Worm (Caenorhabditis elegans) whole organism, early embryonic: Measurements from ENCODE around the gene srh-199.
A peak's percentile ranks its signal among the peaks of the same experiment; 100 is the strongest.

ENCODE experiments used
- B0310.2 ChIP-seq: sonication (generic microtip); optimal IDR thresholded peaks from 2 replicates; lab custom pipeline; 2016; ENCODE audit warnings: mild to moderate bottlenecking, missing genetic modification characterization, missing compliant biosample characterization
- F13C5.2 ChIP-seq: sonication (generic microtip); optimal IDR thresholded peaks from 2 replicates; lab custom pipeline; 2017; ENCODE audit warnings: mild to moderate bottlenecking, missing genetic modification characterization, inconsistent platforms, missing compliant biosample characterization
- aly-1 ChIP-seq: sonication (generic microtip); optimal IDR thresholded peaks from 2 replicates; lab custom pipeline; 2016; ENCODE audit warnings: missing genetic modification characterization, missing compliant biosample characterization
- ama-1 ChIP-seq: fragments of 150-350 bp; optimal IDR thresholded peaks from 2 replicates; lab custom pipeline; 2014
- ceh-13 ChIP-seq: fragments of 200-800 bp; sonication (Bioruptor generic); optimal IDR thresholded peaks from 2 replicates; lab custom pipeline; 2018; ENCODE audit warnings: mild to moderate bottlenecking, missing genetic modification characterization, missing compliant biosample characterization
- ceh-36 ChIP-seq: sonication (generic microtip); optimal IDR thresholded peaks from 2 replicates; lab custom pipeline; 2016; ENCODE audit warnings: missing genetic modification characterization, inconsistent platforms, missing compliant biosample characterization
- ets-7 ChIP-seq: sonication (generic microtip); optimal IDR thresholded peaks from 2 replicates; lab custom pipeline; 2016; ENCODE audit warnings: missing genotype, missing genetic modification characterization, missing compliant biosample characterization
- flt-1 ChIP-seq: fragments of 200-800 bp; sonication (Bioruptor generic); IDR thresholded peaks from 2 replicates; pipeline ENCODE4 v1.3.6; 2022; ENCODE audit warnings: missing genetic modification characterization, missing compliant biosample characterization
- hmbx-1 ChIP-seq: sonication (generic microtip); optimal IDR thresholded peaks from 2 replicates; lab custom pipeline; 2016; ENCODE audit warnings: mild to moderate bottlenecking, missing genetic modification characterization, missing compliant biosample characterization
- hmg-4 ChIP-seq: fragments of 200-800 bp; sonication (Bioruptor generic); optimal IDR thresholded peaks from 2 replicates; lab custom pipeline; 2018; ENCODE audit warnings: mild to moderate bottlenecking, missing genetic modification characterization, missing compliant biosample characterization
- hnd-1 ChIP-seq: sonication (generic microtip); optimal IDR thresholded peaks from 2 replicates; lab custom pipeline; 2016; ENCODE audit warnings: missing genetic modification characterization, missing compliant biosample characterization
- pes-1 ChIP-seq: fragments of 200-800 bp; sonication (Bioruptor generic); IDR thresholded peaks from 2 replicates; pipeline ENCODE4 v1.3.6; 2022; ENCODE audit warnings: missing genetic modification reagents, missing genetic modification characterization, missing compliant biosample characterization
- scrt-1 ChIP-seq: fragments of 200-800 bp; sonication (Bioruptor generic); IDR thresholded peaks from 2 replicates; pipeline ENCODE4 v1.3.6; 2022; ENCODE audit warnings: missing genetic modification characterization, missing compliant biosample characterization
- sea-1 ChIP-seq: fragments of 200-800 bp; sonication (Bioruptor generic); conservative IDR thresholded peaks from 2 replicates; pipeline ENCODE4 v1.3.6; 2022; ENCODE audit warnings: missing genetic modification characterization, missing compliant biosample characterization
- tbx-11 ChIP-seq: fragments of 200-800 bp; sonication (Bioruptor generic); IDR thresholded peaks from 2 replicates; pipeline ENCODE4 v1.3.6; 2022; ENCODE audit warnings: missing genetic modification characterization, missing compliant biosample characterization
- tbx-37 ChIP-seq: fragments of 200-800 bp; sonication (Bioruptor generic); conservative IDR thresholded peaks from 2 replicates; pipeline ENCODE4 v1.3.6; 2022; ENCODE audit warnings: missing genetic modification reagents, missing genetic modification characterization, missing compliant biosample characterization
- tra-4 ChIP-seq: sonication (generic microtip); optimal IDR thresholded peaks from 2 replicates; lab custom pipeline; 2017; ENCODE audit warnings: missing genetic modification characterization, missing compliant biosample characterization

The srh-199 gene

ce11 chrV:1752496-1752895 lies 1.1 kb upstream of the srh-199 start, which contains the start of gene ZK697.1:
ZK697.1 (plus strand) TSS chrV:1752796.
- TF ChIP-seq scrt-1 (GFP tag; lab: Robert Waterston, UW) (no peak), ceh-13 (GFP tag; lab: Kevin White, UChicago) (no peak), aly-1 (tag; lab: Kevin White, UChicago) (no peak), flt-1 (no peak), tbx-37 (no peak), tbx-11 (no peak), hmbx-1 (tag; lab: Kevin White, UChicago) (no peak), tra-4 (no peak), sea-1 (GFP tag; lab: Robert Waterston, UW) (no peak), ama-1 (lab: Kevin White, UChicago) (no peak), hmg-4 (GFP tag; lab: Kevin White, UChicago) (no peak), hnd-1 (no peak), F13C5.2 (tag; lab: Kevin White, UChicago) (no peak), ets-7 (tag; lab: Kevin White, UChicago) (no peak), pes-1 (GFP tag; lab: Robert Waterston, UW) (no peak), ceh-36 (tag; lab: Kevin White, UChicago) (no peak), B0310.2 (tag; lab: Kevin White, UChicago) (no peak)

DNA sequence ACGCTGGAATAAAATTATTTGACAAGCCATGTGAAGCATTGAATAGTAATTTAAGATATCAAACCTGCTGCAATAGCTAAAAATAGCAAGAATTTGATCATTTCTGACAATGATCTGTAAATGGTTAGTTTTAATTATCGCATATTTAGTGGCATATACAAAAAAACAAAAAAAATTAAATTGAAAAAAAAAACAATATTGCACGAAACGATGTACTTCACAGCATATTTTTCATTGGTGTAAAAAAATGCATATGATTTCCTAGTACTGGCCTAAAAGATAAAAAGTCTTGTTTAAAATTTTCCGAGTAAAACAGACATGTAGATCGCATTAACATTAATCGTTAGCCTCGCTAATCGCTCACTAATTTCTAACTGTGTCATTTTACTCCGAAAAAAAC lies 2.3 kb downstream of the srh-199 start, which contains the start of gene ZK697.8:
TSS of gene ZK697.8 (minus strand) at position 101 of the 400 bp plus-strand sequence.
- TF ChIP-seq F13C5.2 (tag; lab: Kevin White, UChicago) (no peak), flt-1 (no peak), sea-1 (GFP tag; lab: Robert Waterston, UW) (no peak), scrt-1 (GFP tag; lab: Robert Waterston, UW) (no peak), hmbx-1 (tag; lab: Kevin White, UChicago) (no peak), hnd-1 (no peak), tbx-11 (no peak), ets-7 (tag; lab: Kevin White, UChicago) (no peak), pes-1 (GFP tag; lab: Robert Waterston, UW) (no peak), tra-4 (no peak), B0310.2 (tag; lab: Kevin White, UChicago) (no peak), ama-1 (lab: Kevin White, UChicago) (no peak), aly-1 (tag; lab: Kevin White, UChicago) (no peak), ceh-13 (GFP tag; lab: Kevin White, UChicago) (no peak), tbx-37 (no peak)

- TF ChIP-seq tbx-37 (no peak), ama-1 (lab: Kevin White, UChicago) (no peak), ceh-36 (tag; lab: Kevin White, UChicago) (peak; percentile 38)
Measured at ce11 chrV:1743205-1743870, 8.0 kb downstream of the srh-199 start, which contains the start of gene nhr-256. nhr-256 (plus strand) TSS chrV:1743771.

ce11 chrV:1741074-1741473 lies 10.3 kb downstream of the srh-199 start, which contains the start of gene srab-25:
srab-25 (minus strand) TSS chrV:1741174.
- no peak for TF ChIP-seq flt-1
- no peak for TF ChIP-seq aly-1 (tag; lab: Kevin White, UChicago)
- TF ChIP-seq hmg-4 (GFP tag; lab: Kevin White, UChicago), result no peak
- TF ChIP-seq B0310.2 (tag; lab: Kevin White, UChicago), result no peak
- TF ChIP-seq scrt-1 (GFP tag; lab: Robert Waterston, UW), result no peak
- TF ChIP-seq sea-1 (GFP tag; lab: Robert Waterston, UW), result no peak
- no peak for TF ChIP-seq tbx-37
- TF ChIP-seq tbx-11, result no peak
- TF ChIP-seq ceh-13 (GFP tag; lab: Kevin White, UChicago), result no peak
- no peak for TF ChIP-seq ets-7 (tag; lab: Kevin White, UChicago)
- TF ChIP-seq hmbx-1 (tag; lab: Kevin White, UChicago), result no peak
- TF ChIP-seq tra-4, result no peak

- no peak for TF ChIP-seq hmbx-1 (tag; lab: Kevin White, UChicago)
- TF ChIP-seq aly-1 (tag; lab: Kevin White, UChicago), result no peak
- TF ChIP-seq tbx-11, result no peak
- TF ChIP-seq flt-1, result no peak
- no peak for TF ChIP-seq ets-7 (tag; lab: Kevin White, UChicago)
- no peak for TF ChIP-seq tra-4
- no peak for TF ChIP-seq sea-1 (GFP tag; lab: Robert Waterston, UW)
- TF ChIP-seq tbx-37, result no peak
- no peak for TF ChIP-seq ceh-36 (tag; lab: Kevin White, UChicago)
- TF ChIP-seq F13C5.2 (tag; lab: Kevin White, UChicago), result no peak
- no peak for TF ChIP-seq hnd-1
- no peak for TF ChIP-seq scrt-1 (GFP tag; lab: Robert Waterston, UW)
- no peak for TF ChIP-seq pes-1 (GFP tag; lab: Robert Waterston, UW)
- no peak for TF ChIP-seq ama-1 (lab: Kevin White, UChicago)
Measured at ce11 chrV:1734569-1734968, 16.8 kb downstream of the srh-199 start, which contains the start of gene str-160. str-160 (plus strand) TSS chrV:1734869.

DNA sequence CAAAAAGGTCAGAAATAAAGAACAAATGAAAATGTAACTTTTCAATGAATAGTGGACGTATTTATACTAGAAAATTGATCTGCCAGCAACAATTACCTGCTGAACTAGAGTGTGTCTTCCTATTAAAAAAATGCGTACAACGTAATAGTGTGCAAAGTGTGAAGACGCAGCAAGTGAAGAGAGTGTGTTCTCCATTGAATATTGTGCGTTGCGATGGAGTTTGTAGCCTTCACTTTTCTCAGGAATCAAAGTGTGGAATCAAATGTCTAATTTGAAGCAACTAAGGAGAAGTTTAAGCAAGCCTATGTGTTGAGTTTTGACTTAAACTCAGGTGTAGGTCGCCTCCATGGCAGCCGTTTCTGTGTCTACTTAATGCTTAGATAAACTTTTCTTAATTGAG lies 19.4 kb downstream of the srh-199 start, which contains the start of gene gst-21:
TSS of gene gst-21 (minus strand) at position 101 of the 400 bp plus-strand sequence.
- TF ChIP-seq hmg-4 (GFP tag; lab: Kevin White, UChicago) (no peak), ceh-13 (GFP tag; lab: Kevin White, UChicago) (no peak), tbx-37 (no peak), hmbx-1 (tag; lab: Kevin White, UChicago) (no peak), F13C5.2 (tag; lab: Kevin White, UChicago) (no peak), tra-4 (no peak), ama-1 (lab: Kevin White, UChicago) (no peak), ets-7 (tag; lab: Kevin White, UChicago) (no peak)

- no peak for TF ChIP-seq flt-1
- TF ChIP-seq hnd-1, result no peak
- TF ChIP-seq sea-1 (GFP tag; lab: Robert Waterston, UW), result no peak
- TF ChIP-seq ama-1 (lab: Kevin White, UChicago), result no peak
- no peak for TF ChIP-seq tbx-11
- no peak for TF ChIP-seq ceh-36 (tag; lab: Kevin White, UChicago)
- TF ChIP-seq ceh-13 (GFP tag; lab: Kevin White, UChicago), result no peak
- TF ChIP-seq hmg-4 (GFP tag; lab: Kevin White, UChicago), result no peak
- no peak for TF ChIP-seq pes-1 (GFP tag; lab: Robert Waterston, UW)
- TF ChIP-seq aly-1 (tag; lab: Kevin White, UChicago), result no peak
- no peak for TF ChIP-seq scrt-1 (GFP tag; lab: Robert Waterston, UW)
- no peak for TF ChIP-seq F13C5.2 (tag; lab: Kevin White, UChicago)
Measured at ce11 chrV:1725353-1725752, 26.0 kb downstream of the srh-199 start, which contains the start of gene sri-27. sri-27 (plus strand) TSS chrV:1725653.
